Worm (Caenorhabditis elegans) whole organism, L1 larva: ENCODE results near the gene che-12.

Experiments
- C34B4.2 ChIP-seq: sonication (generic microtip); optimal IDR thresholded peaks from 2 replicates; lab custom pipeline; 2017; ENCODE audit warnings: mild to moderate bottlenecking, missing genetic modification characterization, missing compliant biosample characterization
- alr-1 ChIP-seq: fragments of 200-800 bp; sonication (Bioruptor generic); optimal IDR thresholded peaks from 2 replicates; lab custom pipeline; 2018; ENCODE audit warnings: borderline replicate concordance, mild to moderate bottlenecking, missing genetic modification characterization, missing compliant biosample characterization
- ceh-82 ChIP-seq, 3 experiments: fragments of 150-350 bp in 1 of 3; sonication (generic microtip) in 2 of 3; optimal IDR thresholded peaks; 2 replicates each; lab custom pipeline; 2014 to 2017; ENCODE audit warnings: missing biosample characterization in 3 of 3, missing genetic modification characterization in 3 of 3
- ceh-90 ChIP-seq: sonication (generic microtip); optimal IDR thresholded peaks from 2 replicates; lab custom pipeline; 2016; ENCODE audit warnings: missing genetic modification characterization, missing compliant biosample characterization
- dpl-1 ChIP-seq, 3 experiments: fragments of 150-350 bp in 2 of 3; sonication (generic microtip) in 1 of 3; optimal IDR thresholded peaks; 2 replicates each; lab custom pipeline; 2014 to 2017; ENCODE audit warnings: missing biosample characterization in 3 of 3, missing genetic modification characterization in 3 of 3, missing genetic modification reagents in 3 of 3
- dsc-1 ChIP-seq: sonication (generic microtip); optimal IDR thresholded peaks from 2 replicates; lab custom pipeline; 2016; ENCODE audit warnings: mild to moderate bottlenecking, missing genetic modification characterization, missing compliant biosample characterization
- efl-1 ChIP-seq, 4 experiments: fragments of 150-350 bp; optimal IDR thresholded peaks in 3 of 4; peaks in 1 of 4; 1 replicate in 1 of 4; 2 replicates in 3 of 4; lab custom pipeline; 2014; ENCODE audit warnings: missing biosample characterization in 2 of 4, missing genetic modification characterization in 2 of 4, missing genetic modification reagents in 2 of 4
- egl-13 ChIP-seq: sonication (generic microtip); optimal IDR thresholded peaks from 2 replicates; lab custom pipeline; 2016; ENCODE audit warnings: missing genotype, missing genetic modification reagents, missing genetic modification characterization, missing compliant biosample characterization
- egl-27 ChIP-seq, 2 experiments: fragments of 150-350 bp in 1 of 2; sonication (generic microtip); optimal IDR thresholded peaks; 3 replicates each; lab custom pipeline; 2017 to 2018; ENCODE audit warnings: missing biosample characterization in 2 of 2, missing genetic modification characterization in 2 of 2, missing genetic modification reagents in 2 of 2
- elt-3 ChIP-seq, 6 experiments: fragments of 150-350 bp in 1 of 6; sonication (generic microtip); optimal IDR thresholded peaks; 2 replicates each; lab custom pipeline; 2017 to 2018; ENCODE audit warnings: missing biosample characterization in 6 of 6, missing genetic modification characterization in 6 of 6, inconsistent platforms in 1 of 6
- fkh-10 ChIP-seq: sonication (generic microtip); optimal IDR thresholded peaks from 2 replicates; lab custom pipeline; 2017; ENCODE audit warnings: missing biosample characterization, missing genetic modification reagents, missing genetic modification characterization
- fkh-8 ChIP-seq: sonication (generic microtip); optimal IDR thresholded peaks from 2 replicates; lab custom pipeline; 2016; ENCODE audit warnings: mild to moderate bottlenecking, missing genetic modification characterization, missing compliant biosample characterization
- hlh-17 ChIP-seq: fragments of 200-800 bp; sonication (Bioruptor generic); optimal IDR thresholded peaks from 2 replicates; lab custom pipeline; 2018; ENCODE audit warnings: missing genetic modification characterization, mild to moderate bottlenecking, missing compliant biosample characterization, moderate library complexity, borderline replicate concordance
- irx-1 ChIP-seq: sonication (generic microtip); optimal IDR thresholded peaks from 2 replicates; lab custom pipeline; 2016; ENCODE audit warnings: missing genetic modification characterization, missing compliant biosample characterization
- jun-1 ChIP-seq: fragments of 150-350 bp; optimal IDR thresholded peaks from 2 replicates; lab custom pipeline; 2014; ENCODE audit warnings: missing biosample characterization, missing genetic modification reagents, missing genetic modification characterization
- lin-14 ChIP-seq: fragments of 200-800 bp; sonication (Bioruptor generic); optimal IDR thresholded peaks from 2 replicates; lab custom pipeline; 2018; ENCODE audit warnings: mild to moderate bottlenecking, missing genetic modification characterization, moderate library complexity, missing compliant biosample characterization
- lin-35 ChIP-seq, 2 experiments: fragments of 150-350 bp; optimal IDR thresholded peaks; 2 replicates each; lab custom pipeline; 2014; ENCODE audit warnings: missing biosample characterization in 2 of 2, missing genetic modification characterization in 2 of 2, missing genetic modification reagents in 2 of 2
- lsy-2 ChIP-seq, 2 experiments: fragments of 150-350 bp; optimal IDR thresholded peaks; 2 replicates each; lab custom pipeline; 2014; ENCODE audit warnings: missing biosample characterization in 2 of 2, missing genetic modification characterization in 2 of 2
- mab-9 ChIP-seq: fragments of 200-800 bp; sonication (Bioruptor generic); IDR thresholded peaks from 2 replicates; pipeline ENCODE4 v1.3.6; 2022; ENCODE audit warnings: missing genetic modification reagents, missing genetic modification characterization, missing compliant biosample characterization
- mep-1 ChIP-seq: fragments of 150-350 bp; optimal IDR thresholded peaks from 2 replicates; lab custom pipeline; 2014; ENCODE audit warnings: missing biosample characterization, missing genetic modification characterization
- nhr-28 ChIP-seq: fragments of 150-350 bp; optimal IDR thresholded peaks from 2 replicates; lab custom pipeline; 2014; ENCODE audit warnings: missing biosample characterization, missing genetic modification characterization
- nhr-47 ChIP-seq: sonication (generic microtip); optimal IDR thresholded peaks from 2 replicates; lab custom pipeline; 2016; ENCODE audit warnings: mild to moderate bottlenecking, missing genetic modification characterization, moderate library complexity, missing compliant biosample characterization
- nhr-71 ChIP-seq: sonication (generic microtip); optimal IDR thresholded peaks from 2 replicates; lab custom pipeline; 2016; ENCODE audit warnings: mild to moderate bottlenecking, missing genetic modification characterization, moderate library complexity, missing compliant biosample characterization
- nhr-76 ChIP-seq: sonication (generic microtip); optimal IDR thresholded peaks from 2 replicates; lab custom pipeline; 2017; ENCODE audit warnings: missing biosample characterization, missing genetic modification characterization
- nhr-77 ChIP-seq: fragments of 150-350 bp; optimal IDR thresholded peaks from 2 replicates; lab custom pipeline; 2014; ENCODE audit warnings: missing biosample characterization, missing genetic modification characterization
- pag-3 ChIP-seq: sonication (generic microtip); optimal IDR thresholded peaks from 2 replicates; lab custom pipeline; 2017; ENCODE audit warnings: missing genetic modification characterization, mild to moderate bottlenecking, missing compliant biosample characterization, antibody characterized with exemption, borderline replicate concordance; ENCODE audit not compliant: insufficient read depth
- pax-3 ChIP-seq: fragments of 200-800 bp; sonication (Bioruptor generic); optimal IDR thresholded peaks from 2 replicates; lab custom pipeline; 2018; ENCODE audit warnings: mild to moderate bottlenecking, missing genetic modification characterization, moderate library complexity, missing compliant biosample characterization
- rnt-1 ChIP-seq: sonication (generic microtip); optimal IDR thresholded peaks from 2 replicates; lab custom pipeline; 2016; ENCODE audit warnings: mild to moderate bottlenecking, missing genetic modification characterization, moderate library complexity, missing compliant biosample characterization
- skn-1 ChIP-seq: fragments of 150-350 bp; optimal IDR thresholded peaks from 2 replicates; lab custom pipeline; 2014; ENCODE audit warnings: missing biosample characterization, missing genetic modification characterization
- snu-23 ChIP-seq: sonication (generic microtip); optimal IDR thresholded peaks from 2 replicates; lab custom pipeline; 2016; ENCODE audit warnings: missing genetic modification characterization, missing compliant biosample characterization
- sup-37 ChIP-seq: fragments of 200-800 bp; sonication (Bioruptor generic); optimal IDR thresholded peaks from 2 replicates; lab custom pipeline; 2018; ENCODE audit warnings: mild to moderate bottlenecking, missing genetic modification characterization, missing compliant biosample characterization
- swsn-7 ChIP-seq: sonication (generic microtip); optimal IDR thresholded peaks from 2 replicates; lab custom pipeline; 2016; ENCODE audit warnings: missing genetic modification characterization, missing compliant biosample characterization
- tbx-2 ChIP-seq: sonication (generic microtip); optimal IDR thresholded peaks from 2 replicates; lab custom pipeline; 2016; ENCODE audit warnings: missing genetic modification characterization, missing compliant biosample characterization
- unc-86 ChIP-seq: sonication (generic microtip); optimal IDR thresholded peaks from 2 replicates; lab custom pipeline; 2016; ENCODE audit warnings: missing genetic modification characterization, missing compliant biosample characterization
- vab-15 ChIP-seq: sonication (generic microtip); optimal IDR thresholded peaks from 2 replicates; lab custom pipeline; 2017; ENCODE audit warnings: missing genotype, mild to moderate bottlenecking, missing genetic modification characterization, missing compliant biosample characterization
- xbp-1 ChIP-seq: sonication (generic microtip); optimal IDR thresholded peaks from 2 replicates; lab custom pipeline; 2016; ENCODE audit warnings: missing genetic modification characterization, missing compliant biosample characterization
- zag-1 ChIP-seq: fragments of 150-350 bp; optimal IDR thresholded peaks from 2 replicates; lab custom pipeline; 2014; ENCODE audit warnings: missing biosample characterization, missing genetic modification characterization
- ztf-4 ChIP-seq: fragments of 150-350 bp; optimal IDR thresholded peaks from 2 replicates; lab custom pipeline; 2014; ENCODE audit warnings: missing biosample characterization, missing genetic modification characterization

che-12 gene

ce11 chrV:10273837-10274236, 33.3 kb downstream of the che-12 start:
- peak; percentile 29 for TF ChIP-seq snu-23 (GFP tag; lab: Kevin White, UChicago)
- TF ChIP-seq unc-86, result peak; percentile 46
- TF ChIP-seq C34B4.2 (tag; lab: Kevin White, UChicago), result no peak
- TF ChIP-seq nhr-77 (tag; lab: Kevin White, UChicago), result no peak
- TF ChIP-seq ceh-82 (tag; optimal IDR thresholded peaks at IDR 0.05; lab: Kevin White, UChicago), result peak; percentile 29 to 73 (median 46)
- TF ChIP-seq pax-3, result peak; percentile 21
- TF ChIP-seq elt-3 (tag; optimal IDR thresholded peaks at IDR 0.05; lab: Kevin White, UChicago), result no peak
- peak; percentile 86 for TF ChIP-seq lin-14
- TF ChIP-seq mab-9 (GFP tag; lab: Robert Waterston, UW), result 0 out of 2 replicates have a peak, but pooled peaks have one; percentile 44
- peak; percentile 8 for TF ChIP-seq xbp-1
- TF ChIP-seq ztf-4, result peak; percentile 1
- TF ChIP-seq sup-37 (GFP tag; lab: Kevin White, UChicago), result no peak
- peak; percentile 35 to 41 for TF ChIP-seq efl-1 (optimal IDR thresholded peaks at IDR 0.05; lab: Kevin White, UChicago)
- no peak for TF ChIP-seq efl-1 (GFP tag; optimal IDR thresholded peaks at IDR 0.05 in 1 of 2; lab: Kevin White, UChicago)
- peak; percentile 32 for TF ChIP-seq irx-1 (tag; lab: Kevin White, UChicago)
- no peak for TF ChIP-seq egl-27 (tag; optimal IDR thresholded peaks at IDR 0.05; lab: Kevin White, UChicago)
- peak; percentile 33 for TF ChIP-seq jun-1 (tag; lab: Kevin White, UChicago)
- TF ChIP-seq nhr-47 (tag; lab: Kevin White, UChicago), result peak; percentile 56
- TF ChIP-seq fkh-8 (tag; lab: Kevin White, UChicago), result peak; percentile 79
- peak; percentile 6 to 57 for TF ChIP-seq lsy-2 (tag; optimal IDR thresholded peaks at IDR 0.05; lab: Kevin White, UChicago)
- TF ChIP-seq zag-1 (tag; lab: Kevin White, UChicago), result peak; percentile 53
- peak; percentile 45 for TF ChIP-seq egl-13 (tag; lab: Kevin White, UChicago)
- TF ChIP-seq fkh-10 (GFP tag; lab: Kevin White, UChicago), result peak; percentile 80
- TF ChIP-seq lin-35 (GFP tag; optimal IDR thresholded peaks at IDR 0.05; lab: Kevin White, UChicago), result peak in 1 of 2 experiments; percentile 42
- TF ChIP-seq tbx-2, result peak; percentile 59
- TF ChIP-seq swsn-7 (tag; lab: Kevin White, UChicago), result peak; percentile 60
- no peak for TF ChIP-seq rnt-1 (tag; lab: Kevin White, UChicago)
- TF ChIP-seq vab-15 (tag; lab: Kevin White, UChicago), result no peak
- TF ChIP-seq mep-1 (tag; lab: Kevin White, UChicago), result peak; percentile 15
- TF ChIP-seq skn-1 (tag; lab: Kevin White, UChicago), result peak; percentile 44
- TF ChIP-seq nhr-76 (tag; lab: Kevin White, UChicago), result no peak
- TF ChIP-seq dsc-1 (tag; lab: Kevin White, UChicago), result no peak
- no peak for TF ChIP-seq ceh-90 (tag; lab: Kevin White, UChicago)
- peak; percentile 56 for TF ChIP-seq nhr-71 (tag; lab: Kevin White, UChicago)
- peak in 1 of 3 experiments; percentile 0 for TF ChIP-seq dpl-1 (GFP tag; optimal IDR thresholded peaks at IDR 0.05; lab: Kevin White, UChicago)
- TF ChIP-seq pag-3 (tag; lab: Kevin White, UChicago), result no peak
- TF ChIP-seq, all 84 proteins: peak for 24

ce11 chrV:10270214-10270613, 37.0 kb downstream of the che-12 start, which contains the start of gene ric-4:
Gene ric-4, minus strand, starts transcription at chrV:10270314.
- TF ChIP-seq dsc-1 (tag; lab: Kevin White, UChicago), result peak; percentile 14
- no peak for TF ChIP-seq nhr-28 (tag; lab: Kevin White, UChicago)
- no peak for TF ChIP-seq ztf-4
- TF ChIP-seq alr-1 (tag; lab: Kevin White, UChicago), result no peak
- TF ChIP-seq hlh-17 (GFP tag; lab: Kevin White, UChicago), result no peak
